Fruit fly (Drosophila melanogaster): ENCODE data around the gene Galk.

Galk gene

DNA sequence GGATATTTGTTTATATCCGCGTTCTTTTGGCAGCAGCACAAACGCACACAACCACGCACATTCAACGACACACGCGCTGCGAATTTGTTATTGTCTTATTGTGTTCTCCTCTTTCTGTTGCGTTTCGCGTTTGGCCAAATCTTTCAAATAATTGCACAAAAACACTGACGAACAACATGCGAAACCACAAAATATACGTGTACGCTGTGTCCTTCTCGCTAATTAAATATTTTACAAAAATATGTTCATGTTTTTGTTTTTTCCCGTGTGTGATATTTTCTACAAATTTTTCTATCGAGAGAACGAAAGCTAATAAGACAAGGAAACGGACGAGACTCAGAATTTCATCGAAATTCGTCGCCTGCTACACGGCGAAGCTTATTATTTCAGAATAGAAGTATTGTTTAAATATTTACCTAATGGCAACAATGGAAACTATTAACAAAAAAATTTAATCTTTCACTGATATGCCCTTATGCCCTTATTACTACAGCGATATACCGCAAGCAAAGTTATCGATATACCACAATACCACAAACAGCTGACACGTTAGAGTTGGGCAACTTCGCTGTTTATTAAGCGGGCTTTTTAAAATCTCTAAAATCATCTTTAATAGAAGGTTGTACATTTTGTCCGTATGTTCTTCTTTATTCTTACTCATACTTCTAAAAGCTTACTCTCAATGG lies 31.8 kb downstream of the Galk start, which contains the start of the genes CG43783 and orb2 (continued):
- TF ChIP-seq D19B (GFP tag; optimal IDR thresholded peaks at IDR 0.05): no peak
- TF ChIP-seq Adf1 (GFP tag; IDR thresholded peaks at IDR 0.05): no peak
- no peak for TF ChIP-seq Oli (tag; optimal IDR thresholded peaks at IDR 0.05)
- no peak for TF ChIP-seq Hand (GFP tag; optimal IDR thresholded peaks at IDR 0.05)
- TF ChIP-seq CG6854 (GFP tag; optimal IDR thresholded peaks at IDR 0.05): no peak
- TF ChIP-seq BEAF-32 (GFP tag; optimal IDR thresholded peaks at IDR 0.05): peak; percentile 63
- TF ChIP-seq Bgb (GFP tag; IDR thresholded peaks at IDR 0.05; ENCODE audit: partially characterized antibody): peak; percentile 65
- TF ChIP-seq Fer2 (tag; optimal IDR thresholded peaks at IDR 0.05): no peak
- TF ChIP-seq CG17612 (GFP tag; IDR thresholded peaks at IDR 0.05): no peak
- TF ChIP-seq CG18764 (GFP tag; optimal IDR thresholded peaks at IDR 0.05): no peak
- TF ChIP-seq Kr (GFP tag; optimal IDR thresholded peaks at IDR 0.05): no peak
- TF ChIP-seq CG16813 (GFP tag; IDR thresholded peaks at IDR 0.05; ENCODE audit: partially characterized antibody): peak; percentile 38; the same call in 1 of the 3 replicates
- no peak for TF ChIP-seq bigmax (GFP tag; optimal IDR thresholded peaks at IDR 0.05)
- TF ChIP-seq HLH4C (GFP tag; IDR thresholded peaks at IDR 0.05; ENCODE audit: partially characterized antibody): peak; percentile 77
- TF ChIP-seq Rx (GFP tag; IDR thresholded peaks at IDR 0.05): no peak
- TF ChIP-seq CG3838 (GFP tag; optimal IDR thresholded peaks at IDR 0.05): no peak
- no peak for TF ChIP-seq pita (GFP tag; optimal IDR thresholded peaks at IDR 0.05)
- TF ChIP-seq NK7.1 (GFP tag; optimal IDR thresholded peaks at IDR 0.05): no peak
- no peak for TF ChIP-seq Dip2 (GFP tag; IDR thresholded peaks at IDR 0.05)
- no peak for TF ChIP-seq ac (GFP tag; optimal IDR thresholded peaks at IDR 0.05)
- no peak for TF ChIP-seq Ets65A (GFP tag)
- no peak for TF ChIP-seq CG17186 (GFP tag; optimal IDR thresholded peaks at IDR 0.05)
- TF ChIP-seq bsh (GFP tag; optimal IDR thresholded peaks at IDR 0.05): no peak
- TF ChIP-seq CG13287 (GFP tag; IDR thresholded peaks at IDR 0.05; ENCODE audit: partially characterized antibody): peak; percentile 69
- TF ChIP-seq Hey (tag; optimal IDR thresholded peaks at IDR 0.05): no peak
- TF ChIP-seq chm (GFP tag; IDR thresholded peaks at IDR 0.05): no peak
- TF ChIP-seq bbx (GFP tag; IDR thresholded peaks at IDR 0.05; ENCODE audit: partially characterized antibody): peak; percentile 63; the same call in 1 of the 2 replicates
- no peak for TF ChIP-seq CG11504 (tag; optimal IDR thresholded peaks at IDR 0.05)
- TF ChIP-seq vfl (GFP tag; optimal IDR thresholded peaks at IDR 0.05): no peak
- TF ChIP-seq Awh (GFP tag; IDR thresholded peaks at IDR 0.05): no peak
- TF ChIP-seq pzg (GFP tag; optimal IDR thresholded peaks at IDR 0.05): peak; percentile 53
- TF ChIP-seq sc (optimal IDR thresholded peaks at IDR 0.05): no peak
- no peak for TF ChIP-seq sc (GFP tag; optimal IDR thresholded peaks at IDR 0.05)
- TF ChIP-seq Jarid2 (GFP tag; optimal IDR thresholded peaks at IDR 0.05): no peak
- no peak for TF ChIP-seq nau (GFP tag; optimal IDR thresholded peaks at IDR 0.05)
- TF ChIP-seq CG7839 (tag; optimal IDR thresholded peaks at IDR 0.05): no peak
- no peak for TF ChIP-seq CG4424 (GFP tag; optimal IDR thresholded peaks at IDR 0.05)
- TF ChIP-seq unc-4 (GFP tag; IDR thresholded peaks at IDR 0.05; ENCODE audit: partially characterized antibody): peak; percentile 64
- no peak for TF ChIP-seq Dip3 (GFP tag; optimal IDR thresholded peaks at IDR 0.05)
- TF ChIP-seq CG7745 (tag; optimal IDR thresholded peaks at IDR 0.05): no peak
- TF ChIP-seq ham (GFP tag; IDR thresholded peaks at IDR 0.05): no peak
- TF ChIP-seq Sox102F (GFP tag; optimal IDR thresholded peaks at IDR 0.05): no peak
- TF ChIP-seq slp2 (GFP tag; optimal IDR thresholded peaks at IDR 0.05): no peak
